Worm (Caenorhabditis elegans): ENCODE results near the gene T05C12.15.

T05C12.15 gene

DNA sequence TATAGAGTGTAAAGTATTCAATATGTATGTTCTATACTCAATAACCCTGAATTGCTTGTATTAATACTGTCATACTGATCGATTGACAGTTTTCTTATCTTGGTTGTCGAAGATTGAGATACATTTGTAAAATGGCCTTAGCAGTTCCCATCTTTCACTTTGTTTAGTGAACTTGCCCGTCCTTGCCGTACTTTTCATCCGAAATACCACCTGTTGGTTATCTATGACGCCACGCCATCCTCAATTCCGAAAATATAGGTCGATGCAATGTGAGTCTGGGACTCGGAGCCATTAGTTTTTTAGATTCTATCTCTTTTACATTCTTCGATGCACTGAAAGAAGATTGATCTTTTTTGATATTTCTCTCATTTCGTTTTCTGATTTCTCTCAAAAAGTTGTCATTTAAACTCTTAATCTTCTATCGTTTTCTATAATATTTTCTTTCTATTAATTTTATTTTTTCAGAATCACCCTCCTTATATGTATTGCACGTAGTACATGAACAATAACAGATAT, 39.8 kb upstream of the T05C12.15 start, which contains the start of gene ulp-4:
TSS of gene ulp-4 (plus strand) at position 466 of the 516 bp plus-strand sequence.
- TF ChIP-seq ceh-31 (tag; optimal IDR thresholded peaks at IDR 0.05) (no peak), ceh-9 (tag; optimal IDR thresholded peaks at IDR 0.05) (no peak), sdc-2 (tag; optimal IDR thresholded peaks at IDR 0.05) (no peak), nfya-1 (tag; optimal IDR thresholded peaks at IDR 0.05) (no peak), pha-4 (tag; optimal IDR thresholded peaks at IDR 0.05) (no peak), fax-1 (tag; optimal IDR thresholded peaks at IDR 0.05) (no peak), hlh-30 (tag; optimal IDR thresholded peaks at IDR 0.05; ENCODE audit: insufficient read depth) (no peak), syd-9 (tag; optimal IDR thresholded peaks at IDR 0.05) (no peak), C08G9.2 (tag; optimal IDR thresholded peaks at IDR 0.05) (no peak), fkh-10 (GFP tag; optimal IDR thresholded peaks at IDR 0.05) (no peak), ahr-1 (tag; optimal IDR thresholded peaks at IDR 0.05) (no peak), elt-4 (tag; optimal IDR thresholded peaks at IDR 0.05) (no peak)

DNA sequence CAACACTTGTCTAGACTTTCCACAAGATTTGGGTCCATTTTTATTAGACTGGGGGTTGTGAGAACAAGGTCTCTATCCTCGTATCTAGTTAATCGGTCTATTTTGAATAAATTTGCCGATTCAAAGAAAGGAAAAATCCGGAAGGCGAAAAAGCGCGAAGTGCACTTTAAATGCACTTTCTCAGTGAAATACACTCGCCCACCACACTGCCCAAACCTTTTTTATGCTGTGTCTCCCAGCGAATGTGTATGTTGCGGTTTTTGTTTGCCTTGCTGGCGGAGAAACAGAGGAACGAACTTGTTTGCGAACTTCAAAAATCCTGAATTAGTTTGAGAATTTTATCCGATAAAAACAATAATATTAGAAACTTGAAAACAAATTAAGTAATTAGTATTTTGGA, 38.6 kb upstream of the T05C12.15 start:
- no peak for TF ChIP-seq F13H6.1 (tag; optimal IDR thresholded peaks at IDR 0.05)
- TF ChIP-seq ref-2 (tag; optimal IDR thresholded peaks at IDR 0.05): peak; percentile 4
- no peak for TF ChIP-seq ceh-14 (tag; optimal IDR thresholded peaks at IDR 0.05)

DNA sequence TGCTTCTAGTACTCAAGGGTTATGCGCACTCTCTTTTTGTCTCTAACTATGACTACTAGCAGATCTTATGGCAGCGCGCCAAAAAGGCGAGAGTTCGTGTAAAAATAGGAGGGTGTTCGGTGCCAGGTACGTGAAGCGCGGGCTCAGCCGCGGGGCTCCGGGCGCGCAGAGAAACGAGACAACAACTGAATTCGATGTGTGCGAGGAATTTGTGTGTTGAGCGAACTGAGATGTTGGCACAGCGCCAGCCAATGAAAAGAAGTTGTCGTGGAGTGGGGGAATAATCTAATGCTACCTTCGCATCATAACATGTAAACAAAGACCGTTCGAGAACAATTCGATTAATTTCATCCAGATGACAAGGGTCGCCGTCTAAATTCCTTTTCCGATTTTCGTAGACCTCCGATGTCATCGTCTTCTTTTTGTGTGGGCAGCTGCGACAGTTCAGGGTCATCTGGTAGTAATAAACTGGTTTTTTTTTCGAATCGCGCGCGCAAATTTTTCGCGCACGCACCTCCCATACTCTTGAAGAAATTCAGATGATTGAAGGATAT, 37.9 kb upstream of the T05C12.15 start:
- TF ChIP-seq fkh-10 (GFP tag; optimal IDR thresholded peaks at IDR 0.05): no peak
- TF ChIP-seq ets-4 (tag; optimal IDR thresholded peaks at IDR 0.05): no peak
- no peak for TF ChIP-seq pros-1 (tag; optimal IDR thresholded peaks at IDR 0.05)
- no peak for TF ChIP-seq tbx-7 (tag; optimal IDR thresholded peaks at IDR 0.05)
- no peak for TF ChIP-seq pha-4 (tag; optimal IDR thresholded peaks at IDR 0.05)
- no peak for TF ChIP-seq ceh-31 (tag; optimal IDR thresholded peaks at IDR 0.05)
- no peak for TF ChIP-seq hlh-8 (tag; optimal IDR thresholded peaks at IDR 0.05)
- no peak for TF ChIP-seq sdc-2 (tag; optimal IDR thresholded peaks at IDR 0.05)
- TF ChIP-seq nfya-1 (tag; optimal IDR thresholded peaks at IDR 0.05): peak; percentile 16
- TF ChIP-seq fkh-6 (tag; optimal IDR thresholded peaks at IDR 0.05): peak; percentile 3
- no peak for TF ChIP-seq ceh-9 (tag; optimal IDR thresholded peaks at IDR 0.05)
- TF ChIP-seq pha-2 (tag; optimal IDR thresholded peaks at IDR 0.05): no peak
- peak; percentile 8 for TF ChIP-seq unc-42 (tag; optimal IDR thresholded peaks at IDR 0.05)
- peak; percentile 43 for TF ChIP-seq elt-4 (tag; optimal IDR thresholded peaks at IDR 0.05)
- TF ChIP-seq madf-2 (tag; optimal IDR thresholded peaks at IDR 0.05): no peak
- TF ChIP-seq ref-2 (tag; optimal IDR thresholded peaks at IDR 0.05): no peak
- no peak for TF ChIP-seq C38D4.7 (GFP tag; optimal IDR thresholded peaks at IDR 0.05)
- peak; percentile 35 for TF ChIP-seq ceh-6 (GFP tag; optimal IDR thresholded peaks at IDR 0.05)
- peak; percentile 5 for TF ChIP-seq ceh-18 (tag; optimal IDR thresholded peaks at IDR 0.05)
- no peak for TF ChIP-seq lin-11 (tag; optimal IDR thresholded peaks at IDR 0.05)
- no peak for TF ChIP-seq dve-1 (tag; optimal IDR thresholded peaks at IDR 0.05)

DNA sequence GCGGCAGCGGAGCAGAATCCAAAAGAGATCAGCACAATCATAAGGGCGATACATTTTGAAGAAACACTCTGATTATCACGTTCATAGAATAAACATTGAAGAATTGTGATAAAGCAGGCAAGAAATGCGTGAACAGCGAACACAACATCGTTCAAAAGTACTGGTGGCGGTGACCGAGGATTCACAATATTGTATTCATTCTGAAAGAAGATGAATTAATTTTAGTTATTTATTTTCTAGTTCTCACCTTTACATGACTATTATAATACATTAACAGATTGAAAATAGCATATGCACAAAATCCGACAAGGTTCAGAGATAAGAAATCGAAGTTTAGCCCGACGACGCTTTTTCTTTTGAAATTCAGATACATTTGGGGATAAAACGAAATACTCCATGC, 33.4 kb upstream of the T05C12.15 start:
- TF ChIP-seq che-1 (tag; optimal IDR thresholded peaks at IDR 0.05) (no peak), pqm-1 (tag; optimal IDR thresholded peaks at IDR 0.05) (no peak), syd-9 (tag; optimal IDR thresholded peaks at IDR 0.05) (no peak), unc-55 (GFP tag; optimal IDR thresholded peaks at IDR 0.05) (no peak), pat-9 (tag; optimal IDR thresholded peaks at IDR 0.05) (no peak), npax-4 (tag; optimal IDR thresholded peaks at IDR 0.05) (no peak), pag-3 (tag; optimal IDR thresholded peaks at IDR 0.05; ENCODE audit: borderline replicate concordance) (no peak), unc-42 (tag; optimal IDR thresholded peaks at IDR 0.05) (no peak), ceh-48 (tag; optimal IDR thresholded peaks at IDR 0.05) (no peak), ets-4 (tag; optimal IDR thresholded peaks at IDR 0.05) (no peak), tbx-2 (tag; optimal IDR thresholded peaks at IDR 0.05) (no peak), nhr-232 (tag; optimal IDR thresholded peaks at IDR 0.05) (no peak)

Data from whole organism, late embryonic.